Worm (Caenorhabditis elegans): ENCODE measurements around the gene clec-183.

DNA sequence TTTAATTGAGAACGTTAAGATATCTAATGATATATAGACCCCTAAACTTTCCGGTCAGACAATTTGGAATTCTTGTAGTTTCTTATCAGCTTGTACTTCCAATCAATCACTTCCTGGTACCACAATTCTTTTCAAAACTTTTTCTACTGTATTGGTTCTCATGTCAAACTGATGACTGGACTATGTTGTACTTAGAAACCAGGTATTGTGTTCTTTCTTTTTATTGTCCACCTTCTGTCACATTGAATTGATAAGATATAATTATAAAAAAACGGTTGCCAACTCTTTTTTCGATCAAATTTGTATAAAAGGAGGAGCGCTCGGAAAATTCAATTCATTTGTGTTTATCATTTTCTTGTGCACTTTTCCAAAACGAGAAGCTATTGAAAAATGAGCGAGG, 50.5 kb downstream of the clec-183 start, which contains the start of gene C10C5.4:
- no peak for TF ChIP-seq T22C8.4 (GFP tag; IDR thresholded peaks at IDR 0.05)
- no peak for TF ChIP-seq flt-1 (GFP tag; IDR thresholded peaks at IDR 0.05)
- no peak for TF ChIP-seq ztf-29 (GFP tag; IDR thresholded peaks at IDR 0.05)

All from whole organism, midembryonic.